Fruit fly (Drosophila melanogaster) whole organism, pupa: ENCODE measurements around the gene CG11837.

Experiments used
- CG10348 ChIP-seq: fragments of 200-800 bp; sonication (Bioruptor generic); IDR thresholded peaks from 2 replicates; pipeline ENCODE4 v1.3.6; 2022; ENCODE audit warnings: missing biosample characterization, missing genetic modification characterization
- CG12605 ChIP-seq: fragments of 200-800 bp; sonication (Bioruptor generic); IDR thresholded peaks from 2 replicates; pipeline ENCODE4 v1.3.6; 2022; ENCODE audit warnings: missing biosample characterization, missing genetic modification characterization
- CG13204 ChIP-seq: fragments of 200-800 bp; sonication (Bioruptor generic); optimal IDR thresholded peaks from 2 replicates; lab custom pipeline; 2018; ENCODE audit warnings: missing biosample characterization, mild to moderate bottlenecking, missing genetic modification characterization, moderate library complexity
- CG14655 ChIP-seq: fragments of 200-800 bp; sonication (Bioruptor generic); optimal IDR thresholded peaks from 3 replicates; lab custom pipeline; 2017; ENCODE audit warnings: mild to moderate bottlenecking, missing biosample characterization, missing genetic modification reagents, missing genetic modification characterization
- CG15710 ChIP-seq: fragments of 200-800 bp; sonication (Bioruptor generic); optimal IDR thresholded peaks from 2 replicates; lab custom pipeline; 2018; ENCODE audit warnings: missing biosample characterization, mild to moderate bottlenecking, missing genetic modification characterization, moderate library complexity
- CG17806 ChIP-seq: fragments of 200-800 bp; sonication (Bioruptor generic); optimal IDR thresholded peaks from 2 replicates; lab custom pipeline; 2018; ENCODE audit warnings: missing biosample characterization, mild to moderate bottlenecking, missing genetic modification characterization, moderate library complexity
- CG32121 ChIP-seq: fragments of 200-800 bp; sonication (Bioruptor generic); IDR thresholded peaks from 2 replicates; pipeline ENCODE4 v1.3.6; 2022; ENCODE audit warnings: missing biosample characterization, missing genetic modification characterization
- CG34367 ChIP-seq: fragments of 200-800 bp; sonication (Bioruptor generic); optimal IDR thresholded peaks from 2 replicates; lab custom pipeline; 2018; ENCODE audit warnings: missing biosample characterization, mild to moderate bottlenecking, missing genetic modification characterization
- CG4496 ChIP-seq: fragments of 200-800 bp; sonication (Bioruptor generic); IDR thresholded peaks from 3 replicates; pipeline ENCODE4 v1.3.6; 2022; ENCODE audit warnings: missing biosample characterization, missing genetic modification characterization
- CG8159 ChIP-seq: fragments of 200-800 bp; sonication (Bioruptor generic); optimal IDR thresholded peaks from 3 replicates; lab custom pipeline; 2018; ENCODE audit warnings: missing biosample characterization, mild to moderate bottlenecking, missing genetic modification characterization, moderate library complexity
- CG8301 ChIP-seq: fragments of 200-800 bp; sonication (Bioruptor generic); optimal IDR thresholded peaks from 2 replicates; lab custom pipeline; 2018; ENCODE audit warnings: missing biosample characterization, mild to moderate bottlenecking, missing genetic modification characterization
- CG9948 ChIP-seq: fragments of 200-800 bp; sonication (Bioruptor generic); optimal IDR thresholded peaks from 2 replicates; lab custom pipeline; 2018; ENCODE audit warnings: missing biosample characterization, mild to moderate bottlenecking, missing genetic modification characterization, moderate library complexity
- D1 ChIP-seq: fragments of 200-800 bp; sonication (Bioruptor generic); optimal IDR thresholded peaks from 2 replicates; lab custom pipeline; 2018; ENCODE audit warnings: missing biosample characterization, mild to moderate bottlenecking, missing genetic modification characterization, moderate library complexity
- EcR ChIP-seq: fragments of 200-800 bp; sonication (Bioruptor generic); optimal IDR thresholded peaks from 3 replicates; lab custom pipeline; 2019; ENCODE audit warnings: missing biosample characterization, missing genetic modification characterization, mild to moderate bottlenecking, moderate library complexity, missing genetic modification reagents
- Ets98B ChIP-seq: fragments of 200-800 bp; sonication (Bioruptor generic); IDR thresholded peaks from 2 replicates; pipeline ENCODE4 v1.3.6; 2022; ENCODE audit warnings: missing biosample characterization, missing genetic modification characterization
- Pif1A ChIP-seq: fragments of 200-800 bp; sonication (Bioruptor generic); optimal IDR thresholded peaks from 3 replicates; lab custom pipeline; 2016; ENCODE audit warnings: missing biosample characterization, missing genetic modification characterization
- Pif1B ChIP-seq: fragments of 200-800 bp; sonication (Bioruptor generic); optimal IDR thresholded peaks from 3 replicates; lab custom pipeline; 2016; ENCODE audit warnings: missing biosample characterization, missing genetic modification characterization
- Snoo ChIP-seq: fragments of 200-800 bp; sonication (Bioruptor generic); optimal IDR thresholded peaks from 3 replicates; lab custom pipeline; 2017; ENCODE audit warnings: missing biosample characterization, mild to moderate bottlenecking, missing genetic modification characterization, inconsistent platforms
- fd96Ca ChIP-seq: fragments of 200-800 bp; sonication (Bioruptor generic); IDR thresholded peaks from 3 replicates; pipeline ENCODE4 v1.3.6; 2022; ENCODE audit warnings: missing biosample characterization, missing genetic modification characterization
- gl ChIP-seq: fragments of 200-800 bp; sonication (Bioruptor generic); optimal IDR thresholded peaks from 2 replicates; lab custom pipeline; 2018; ENCODE audit warnings: missing biosample characterization, mild to moderate bottlenecking, missing genetic modification characterization
- rn ChIP-seq: fragments of 200-800 bp; sonication (Bioruptor generic); IDR thresholded peaks from 2 replicates; pipeline ENCODE4 v1.3.6; 2022; ENCODE audit warnings: missing biosample characterization, missing genetic modification characterization

The CG11837 gene

DNA sequence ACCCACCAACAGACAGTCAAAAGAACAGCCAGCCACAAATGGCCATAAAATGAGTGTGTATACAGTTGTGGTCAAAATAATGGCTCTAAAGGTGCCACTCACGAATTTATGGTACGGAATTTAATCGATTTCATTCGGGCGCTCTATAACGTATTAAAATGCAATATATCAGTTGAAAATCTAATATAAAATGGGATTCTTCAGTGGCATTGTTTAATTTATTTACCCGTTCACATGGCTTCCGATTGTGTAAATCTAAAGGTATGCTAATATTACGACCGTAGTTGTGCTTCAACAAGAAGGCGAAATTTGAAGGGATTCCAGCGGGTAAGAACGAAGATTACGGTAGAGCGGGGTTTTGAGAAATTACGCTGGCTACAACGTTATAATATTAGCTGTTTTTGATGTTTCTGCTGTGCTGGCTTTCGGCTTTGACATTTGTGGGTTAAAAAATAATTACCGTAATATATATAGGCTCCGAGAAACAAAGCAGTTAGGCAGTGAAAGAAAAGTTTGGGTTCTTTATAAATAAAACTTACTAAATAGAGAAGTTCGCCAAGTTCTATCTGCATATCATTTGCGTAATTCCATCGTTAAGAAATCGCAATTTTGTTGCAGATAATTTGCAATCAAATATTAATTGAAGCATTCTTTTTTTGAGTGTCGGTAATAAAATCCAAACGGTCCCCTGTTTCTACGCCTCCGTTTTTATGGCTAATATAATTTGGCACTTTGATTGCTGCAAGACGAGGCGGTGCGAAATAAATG lies 26.5 kb downstream of the CG11837 start:
- TF ChIP-seq CG8159 (peak; percentile 55), gl (tag; lab: Kevin White, UChicago) (no peak), Snoo (peak; percentile 24), CG12605 (no peak), CG8301 (tag; lab: Kevin White, UChicago) (peak; percentile 44), CG32121 (GFP tag; lab: Robert Waterston, UW) (no peak), rn (GFP tag; lab: Robert Waterston, UW) (no peak), CG17806 (tag; lab: Kevin White, UChicago) (peak; percentile 40), CG4496 (GFP tag; lab: Robert Waterston, UW) (0 out of 3 replicates have a peak, but pooled peaks have one; percentile 43), D1 (tag; lab: Kevin White, UChicago) (no peak), fd96Ca (GFP tag; lab: Robert Waterston, UW) (no peak), EcR (GFP tag; lab: Kevin White, UChicago) (no peak), CG14655 (peak; percentile 52), Pif1A (peak; percentile 37), CG13204 (GFP tag; lab: Kevin White, UChicago) (peak; percentile 18), CG9948 (tag; lab: Kevin White, UChicago) (peak; percentile 45), Pif1B (GFP tag; lab: Kevin White, UChicago) (peak; percentile 28), CG15710 (tag; lab: Kevin White, UChicago) (peak; percentile 43), Ets98B (GFP tag; lab: Robert Waterston, UW) (no peak), CG10348 (GFP tag; lab: Robert Waterston, UW) (no peak), CG34367 (peak; percentile 46)

DNA sequence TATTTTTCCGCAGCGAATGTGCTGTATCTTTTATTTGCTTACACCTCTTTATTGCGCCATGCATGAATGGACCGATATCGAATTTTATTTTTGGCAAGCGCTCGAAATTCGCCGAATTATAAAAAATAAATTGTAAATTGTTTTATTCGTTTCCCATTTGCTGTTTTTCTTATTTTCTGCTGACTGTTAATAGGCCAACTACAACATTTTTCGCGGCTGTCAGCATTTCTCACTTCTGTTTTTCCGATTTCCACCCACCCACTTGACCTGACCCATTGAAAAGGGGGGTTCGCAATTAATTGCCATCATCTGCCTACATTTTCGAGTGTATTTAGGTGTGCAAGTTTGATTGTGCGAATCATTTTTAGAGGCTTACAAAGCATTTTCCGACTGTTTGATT lies 27.3 kb downstream of the CG11837 start:
- no peak for TF ChIP-seq CG34367
- no peak for TF ChIP-seq D1 (tag; lab: Kevin White, UChicago)
- no peak for TF ChIP-seq CG17806 (tag; lab: Kevin White, UChicago)
- no peak for TF ChIP-seq gl (tag; lab: Kevin White, UChicago)
- no peak for TF ChIP-seq Ets98B (GFP tag; lab: Robert Waterston, UW)
- TF ChIP-seq CG14655 = no peak
- TF ChIP-seq rn (GFP tag; lab: Robert Waterston, UW) = no peak
- no peak for TF ChIP-seq Pif1A
- TF ChIP-seq CG13204 (GFP tag; lab: Kevin White, UChicago) = no peak

DNA sequence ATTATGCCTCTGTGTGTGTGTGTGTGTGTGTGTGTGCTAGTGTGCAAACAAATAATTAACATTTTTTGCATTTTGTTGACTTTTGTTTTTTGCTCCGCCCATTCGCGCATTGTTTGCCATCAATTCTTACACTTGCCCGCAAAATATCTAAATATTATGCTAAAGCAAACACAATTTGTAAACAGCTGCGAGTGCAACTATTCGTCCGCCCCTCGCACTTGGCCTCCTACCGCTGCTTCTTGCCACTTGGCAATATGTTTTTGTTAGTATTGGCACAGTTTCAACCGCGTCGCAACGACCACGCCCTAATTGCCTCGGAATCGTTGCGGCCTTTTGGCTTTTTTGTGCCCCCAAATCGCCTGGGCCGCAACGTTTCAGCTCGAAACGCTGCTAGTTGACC lies 28.3 kb downstream of the CG11837 start:
- TF ChIP-seq CG32121 (GFP tag; lab: Robert Waterston, UW) (peak; percentile 63; the same call in 1 of the 2 replicates), CG14655 (no peak)

DNA sequence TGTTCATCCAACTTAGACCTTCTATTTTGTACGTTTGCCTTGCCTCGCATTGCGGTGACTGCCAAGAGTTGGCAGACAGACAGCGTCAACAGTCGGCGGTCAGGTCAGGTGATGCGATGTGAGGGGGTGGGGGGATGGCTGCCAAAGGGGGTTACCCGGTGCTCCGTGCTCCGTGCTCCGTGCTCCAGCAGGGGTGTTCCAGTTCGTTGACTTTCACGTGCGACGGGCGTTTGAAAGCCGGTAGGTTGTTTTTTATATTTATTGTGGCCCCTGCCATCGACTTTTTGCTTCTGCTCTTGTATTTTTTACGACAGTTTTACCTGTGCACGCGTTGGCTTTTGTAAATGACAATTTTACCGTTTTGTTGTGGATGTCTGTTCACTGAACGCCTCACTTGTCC lies 32.7 kb downstream of the CG11837 start:
- peak; percentile 70; the same call in 2 of the 3 replicates for TF ChIP-seq CG4496 (GFP tag; lab: Robert Waterston, UW)
- no peak for TF ChIP-seq CG12605
- TF ChIP-seq CG32121 (GFP tag; lab: Robert Waterston, UW) = no peak
- TF ChIP-seq Snoo = no peak
- no peak for TF ChIP-seq CG8301 (tag; lab: Kevin White, UChicago)
- no peak for TF ChIP-seq CG9948 (tag; lab: Kevin White, UChicago)
- no peak for TF ChIP-seq CG14655
- 0 out of 2 replicates have a peak, but pooled peaks have one; percentile 26 for TF ChIP-seq Ets98B (GFP tag; lab: Robert Waterston, UW)
- TF ChIP-seq CG13204 (GFP tag; lab: Kevin White, UChicago) = peak; percentile 35
- no peak for TF ChIP-seq CG15710 (tag; lab: Kevin White, UChicago)
- no peak for TF ChIP-seq Pif1A
- TF ChIP-seq gl (tag; lab: Kevin White, UChicago) = no peak
- TF ChIP-seq CG17806 (tag; lab: Kevin White, UChicago) = no peak
- TF ChIP-seq EcR (GFP tag; lab: Kevin White, UChicago) = peak; percentile 45
- no peak for TF ChIP-seq D1 (tag; lab: Kevin White, UChicago)
- no peak for TF ChIP-seq CG34367
- no peak for TF ChIP-seq Pif1B (GFP tag; lab: Kevin White, UChicago)
- TF ChIP-seq fd96Ca (GFP tag; lab: Robert Waterston, UW) = 0 out of 3 replicates have a peak, but pooled peaks have one; percentile 31
- TF ChIP-seq CG10348 (GFP tag; lab: Robert Waterston, UW) = no peak
- no peak for TF ChIP-seq rn (GFP tag; lab: Robert Waterston, UW)
- no peak for TF ChIP-seq CG8159

DNA sequence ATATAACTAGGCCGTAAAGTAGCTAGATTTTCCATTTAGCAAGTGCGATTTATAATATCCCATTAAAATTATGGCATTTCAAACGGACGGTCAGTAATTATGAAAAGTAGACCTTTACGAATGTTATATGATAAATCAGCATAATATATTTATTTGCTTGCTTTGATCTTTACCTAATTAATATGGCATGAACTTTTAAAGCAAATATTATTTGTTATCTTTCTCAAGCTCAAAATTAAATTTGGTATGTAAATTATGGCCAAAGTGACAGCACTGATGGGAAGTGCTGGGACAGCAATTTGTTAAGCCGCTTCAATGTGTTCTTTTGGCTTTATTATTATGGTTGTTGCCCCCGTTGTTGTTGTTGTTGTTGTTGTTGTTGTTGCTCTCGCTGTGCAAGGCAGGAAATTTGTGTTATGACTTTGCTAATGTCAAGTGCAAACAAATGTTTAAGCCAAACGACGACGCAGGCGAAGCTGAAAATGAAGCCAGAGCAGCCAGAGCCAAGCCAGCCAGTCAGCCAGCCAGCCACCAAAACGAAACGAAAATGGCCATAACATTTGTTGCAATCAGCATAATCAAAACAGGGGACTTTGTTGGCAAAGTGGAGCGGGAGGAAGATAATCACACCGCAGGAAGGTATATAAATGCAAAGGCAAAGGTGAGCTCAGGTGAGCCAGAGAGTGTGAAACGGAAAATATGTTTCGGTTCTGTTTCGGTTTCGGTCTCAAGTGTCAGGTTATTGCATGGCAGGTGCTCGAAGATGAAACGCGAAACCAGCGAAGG lies 33.4 kb downstream of the CG11837 start:
- TF ChIP-seq CG10348 (GFP tag; lab: Robert Waterston, UW) (no peak), D1 (tag; lab: Kevin White, UChicago) (no peak), CG8159 (peak; percentile 11), CG15710 (tag; lab: Kevin White, UChicago) (peak; percentile 6), CG14655 (peak; percentile 10), CG9948 (tag; lab: Kevin White, UChicago) (no peak), EcR (GFP tag; lab: Kevin White, UChicago) (no peak)
